Worm (Caenorhabditis elegans) whole organism, late embryonic: ENCODE measurements around the gene cpna-4.

ENCODE experiments used
- F13H6.1 ChIP-seq: sonication (generic microtip); optimal IDR thresholded peaks from 2 replicates; lab custom pipeline; 2016; ENCODE audit warnings: missing genetic modification characterization, missing compliant biosample characterization
- ahr-1 ChIP-seq: sonication (generic microtip); optimal IDR thresholded peaks from 2 replicates; lab custom pipeline; 2016; ENCODE audit warnings: missing genetic modification characterization, missing compliant biosample characterization
- ama-1 ChIP-seq: fragments of 150-350 bp; optimal IDR thresholded peaks from 2 replicates; lab custom pipeline; 2014
- ceh-34 ChIP-seq: sonication (generic microtip); optimal IDR thresholded peaks from 2 replicates; lab custom pipeline; 2016; ENCODE audit warnings: mild to moderate bottlenecking, missing genetic modification characterization, missing compliant biosample characterization
- hlh-30 ChIP-seq: sonication (generic microtip); optimal IDR thresholded peaks from 2 replicates; lab custom pipeline; 2017; ENCODE audit warnings: antibody characterized with exemption, missing genetic modification characterization, missing compliant biosample characterization; ENCODE audit not compliant: insufficient read depth
- nhr-11 ChIP-seq: fragments of 150-350 bp; optimal IDR thresholded peaks from 2 replicates; lab custom pipeline; 2014; ENCODE audit warnings: missing biosample characterization, missing genetic modification characterization
- pha-4 ChIP-seq: fragments of 150-350 bp; optimal IDR thresholded peaks from 2 replicates; lab custom pipeline; 2018; ENCODE audit warnings: missing biosample characterization, missing genetic modification reagents, missing genetic modification characterization

DNA sequence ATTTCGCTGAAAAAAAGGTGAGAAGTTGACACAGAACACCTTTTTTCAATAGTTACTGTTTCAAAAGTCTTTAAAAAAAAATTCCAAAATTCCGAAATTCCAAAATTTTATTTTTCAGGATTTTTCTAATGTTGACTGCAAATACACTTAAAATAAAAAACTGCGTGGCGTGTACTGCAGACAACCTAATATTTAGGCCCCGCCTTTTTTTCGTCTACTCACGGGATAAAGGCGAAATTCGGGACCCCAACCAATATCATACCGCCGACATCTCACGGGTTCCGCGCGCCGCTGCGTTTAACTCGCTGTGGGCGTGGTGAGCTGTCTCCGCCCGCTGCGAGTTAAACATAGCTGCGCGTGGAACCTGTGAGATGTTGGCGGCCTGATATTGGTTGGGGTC is 41.2 kb downstream of the cpna-4 start:
- TF ChIP-seq nhr-11 (tag; lab: Kevin White, UChicago) (no peak), hlh-30 (tag; lab: Kevin White, UChicago) (no peak), ceh-34 (tag; lab: Kevin White, UChicago) (no peak), F13H6.1 (no peak), ama-1 (lab: Kevin White, UChicago) (no peak), ahr-1 (tag; lab: Kevin White, UChicago) (no peak), pha-4 (tag; lab: Kevin White, UChicago) (no peak)
